Fruit fly (Drosophila melanogaster): ENCODE data around the gene Mulk.

Gene Mulk

DNA sequence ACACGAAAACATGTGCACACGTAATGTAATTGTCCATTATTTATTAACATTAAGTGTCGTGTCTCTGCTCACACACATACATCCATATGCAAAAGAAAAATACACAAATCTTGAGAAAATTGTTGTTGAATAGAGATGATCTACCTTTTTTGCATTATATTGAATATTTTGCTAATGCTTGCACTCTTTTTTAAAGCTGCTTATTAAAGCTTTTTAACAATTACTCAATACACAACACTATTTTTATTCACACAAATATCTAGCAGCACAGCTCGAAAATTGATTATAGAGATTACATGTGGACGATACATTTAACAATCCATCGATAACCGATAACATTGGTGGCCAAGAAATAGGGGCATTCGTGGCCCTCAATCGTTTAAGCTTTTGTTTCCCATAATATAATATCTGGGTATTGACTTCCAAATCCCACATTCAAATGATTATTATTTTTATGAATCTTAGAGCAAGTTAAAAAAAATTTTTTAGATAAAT is 22.3 kb downstream of the Mulk start, which contains the start of gene Ufd4 (continued):
- 0 out of 2 replicates have a peak, but pooled peaks have one; percentile 41 for TF ChIP-seq wdn (GFP tag; IDR thresholded peaks at IDR 0.05)
- peak; percentile 67 for TF ChIP-seq CG30403 (GFP tag; optimal IDR thresholded peaks at IDR 0.05)
- TF ChIP-seq CG7745 (tag; optimal IDR thresholded peaks at IDR 0.05), result peak; percentile 7
- TF ChIP-seq cg (GFP tag; optimal IDR thresholded peaks at IDR 0.05), result peak; percentile 84
- TF ChIP-seq bbx (GFP tag; IDR thresholded peaks at IDR 0.05; ENCODE audit: partially characterized antibody), result peak; percentile 61; the same call in 1 of the 2 replicates
- peak; percentile 59 for TF ChIP-seq Side (GFP tag; optimal IDR thresholded peaks at IDR 0.05)
- TF ChIP-seq zfh2 (GFP tag; optimal IDR thresholded peaks at IDR 0.05), result peak; percentile 60
- TF ChIP-seq amos (GFP tag; IDR thresholded peaks at IDR 0.05; ENCODE audit: partially characterized antibody), result no peak; the same call in 1 of the 2 replicates
- peak; percentile 62 for TF ChIP-seq pzg (GFP tag; optimal IDR thresholded peaks at IDR 0.05)
- peak in 1 of 3 experiments; percentile 66 for TF ChIP-seq lola (GFP tag; optimal IDR thresholded peaks at IDR 0.05)
- no peak for TF ChIP-seq unpg (GFP tag; optimal IDR thresholded peaks at IDR 0.05)
- TF ChIP-seq D (optimal IDR thresholded peaks at IDR 0.05), result no peak
- peak; percentile 26 for TF ChIP-seq D (GFP tag; optimal IDR thresholded peaks at IDR 0.05)
- TF ChIP-seq sens (GFP tag), result peak; percentile 93
- TF ChIP-seq trem (tag; optimal IDR thresholded peaks at IDR 0.05), result peak; percentile 66
- peak; percentile 74; the same call in 1 of the 2 replicates for TF ChIP-seq HLH3B (GFP tag; IDR thresholded peaks at IDR 0.05)
- TF ChIP-seq Hr51 (GFP tag; optimal IDR thresholded peaks at IDR 0.05), result peak in 1 of 2 experiments; percentile 56
- peak; percentile 69 for TF ChIP-seq CG18476 (GFP tag; optimal IDR thresholded peaks at IDR 0.05)
- TF ChIP-seq CG14014 (GFP tag; IDR thresholded peaks at IDR 0.05), result peak; percentile 75; the same call in 1 of the 2 replicates
- TF ChIP-seq H2.0 (GFP tag; IDR thresholded peaks at IDR 0.05), result peak; percentile 32; the same call in 1 of the 2 replicates
- TF ChIP-seq CG4707 (GFP tag; optimal IDR thresholded peaks at IDR 0.05), result no peak
- peak; percentile 35 for TF ChIP-seq CG4854 (GFP tag; optimal IDR thresholded peaks at IDR 0.05)
- peak; percentile 41 for TF ChIP-seq CG6254 (GFP tag; optimal IDR thresholded peaks at IDR 0.05)
- TF ChIP-seq CG17912 (GFP tag; optimal IDR thresholded peaks at IDR 0.05), result no peak
- TF ChIP-seq Dll (GFP tag; IDR thresholded peaks at IDR 0.05; ENCODE audit: partially characterized antibody), result peak; percentile 56; the same call in 2 of the 4 replicates
- peak; percentile 50; the same call in 1 of the 2 replicates for TF ChIP-seq CG32767 (GFP tag; IDR thresholded peaks at IDR 0.05)
- TF ChIP-seq mam (GFP tag; optimal IDR thresholded peaks at IDR 0.05), result peak; percentile 62
- TF ChIP-seq CG14667 (GFP tag; IDR thresholded peaks at IDR 0.05), result no peak
- peak; percentile 48 for TF ChIP-seq B-H2 (GFP tag; optimal IDR thresholded peaks at IDR 0.05)
- no peak for TF ChIP-seq CG11723 (GFP tag; optimal IDR thresholded peaks at IDR 0.05)
- no peak for TF ChIP-seq Dek (tag; optimal IDR thresholded peaks at IDR 0.05)
- peak; percentile 45 for TF ChIP-seq slp2 (GFP tag; optimal IDR thresholded peaks at IDR 0.05)
- peak; percentile 64 for TF ChIP-seq ems (GFP tag; optimal IDR thresholded peaks at IDR 0.05)
- TF ChIP-seq Hand (GFP tag; optimal IDR thresholded peaks at IDR 0.05), result peak; percentile 81
- peak; percentile 56 for TF ChIP-seq CG1647 (GFP tag; optimal IDR thresholded peaks at IDR 0.05)
- TF ChIP-seq CG17359 (tag; optimal IDR thresholded peaks at IDR 0.05), result peak; percentile 73
- peak; percentile 80 for TF ChIP-seq stc (GFP tag; IDR thresholded peaks at IDR 0.05)
- peak; percentile 80; the same call in 1 of the 2 replicates for TF ChIP-seq CG1024 (GFP tag; IDR thresholded peaks at IDR 0.05)
- TF ChIP-seq Camta (GFP tag; optimal IDR thresholded peaks at IDR 0.05), result peak; percentile 68
- no peak for TF ChIP-seq Ptx1 (GFP tag; IDR thresholded peaks at IDR 0.05)
- TF ChIP-seq dm (GFP tag; optimal IDR thresholded peaks at IDR 0.05), result peak; percentile 8
- peak; percentile 11 for TF ChIP-seq CG31388 (GFP tag; optimal IDR thresholded peaks at IDR 0.05)
- TF ChIP-seq zfh1 (GFP tag; IDR thresholded peaks at IDR 0.05), result peak; percentile 75; the same call in 2 of the 3 replicates
- no peak for TF ChIP-seq Bdp1 (GFP tag; optimal IDR thresholded peaks at IDR 0.05)
- peak; percentile 75 for TF ChIP-seq gro (GFP tag; optimal IDR thresholded peaks at IDR 0.05)
- peak; percentile 81 for TF ChIP-seq row (GFP tag; IDR thresholded peaks at IDR 0.05)
- TF ChIP-seq shn (GFP tag; optimal IDR thresholded peaks at IDR 0.05), result peak; percentile 33
- TF ChIP-seq jumu (GFP tag; optimal IDR thresholded peaks at IDR 0.05), result peak; percentile 36
- TF ChIP-seq CG12391 (tag; optimal IDR thresholded peaks at IDR 0.05), result peak; percentile 82
- TF ChIP-seq br (optimal IDR thresholded peaks at IDR 0.05), result no peak

All from whole organism, embryonic.